Fruit fly (Drosophila melanogaster): ENCODE data around the gene Sfp36F.

The Sfp36F gene

dm6 chr2L:18340921-18341320, 48.6 kb downstream of the Sfp36F start:
- no peak for TF ChIP-seq CG8478 (optimal IDR thresholded peaks at IDR 0.05)
- no peak for TF ChIP-seq CTCF (optimal IDR thresholded peaks at IDR 0.05)
